Fruit fly (Drosophila melanogaster): ENCODE results near the gene CG6481.

- TF ChIP-seq CG8478 (optimal IDR thresholded peaks at IDR 0.05) (no peak), psq (optimal IDR thresholded peaks at IDR 0.05) (no peak), usp (GFP tag; optimal IDR thresholded peaks at IDR 0.05) (no peak)
Observed at dm6 chrX:18479307-18480134, 42.7 kb downstream of the CG6481 start, which contains the start of gene CG32547.
